Fruit fly (Drosophila melanogaster): ENCODE data around the gene Pus7.
A peak's percentile ranks its signal among the peaks of the same experiment; 100 is the strongest.

The Pus7 gene

DNA sequence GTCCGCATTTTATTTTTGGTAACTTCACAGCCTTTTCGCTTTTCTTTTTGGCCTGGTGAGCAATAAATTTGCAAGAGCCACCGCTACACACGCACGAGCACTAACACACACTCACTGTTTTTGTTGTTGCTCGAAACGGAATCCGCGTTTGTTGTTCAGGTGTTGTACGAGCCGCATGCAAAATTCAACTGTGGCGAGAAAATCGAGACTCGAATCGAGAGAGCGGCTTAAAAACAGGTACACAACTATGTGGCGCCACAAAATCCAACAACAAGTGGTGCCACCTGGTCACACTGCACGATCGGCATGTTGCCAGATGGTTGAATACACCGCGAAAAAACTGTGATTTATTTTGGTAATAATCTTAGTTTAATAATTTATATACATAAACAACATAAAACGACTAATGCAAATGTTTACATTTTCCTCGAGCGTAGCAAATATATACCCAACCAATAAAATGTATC, 2.8 kb upstream of the Pus7 start, which contains the start of gene CG43163 (continued):
- TF ChIP-seq bsh (GFP tag; optimal IDR thresholded peaks at IDR 0.05): peak in 1 of 2 experiments; percentile 76
- TF ChIP-seq CG11560 (tag; IDR thresholded peaks at IDR 0.05): no peak
- peak; percentile 64 for TF ChIP-seq CG1602 (GFP tag; optimal IDR thresholded peaks at IDR 0.05)
- TF ChIP-seq Jarid2 (GFP tag; optimal IDR thresholded peaks at IDR 0.05): peak; percentile 77
- no peak for TF ChIP-seq Optix (GFP tag; IDR thresholded peaks at IDR 0.05)
- peak; percentile 75 for TF ChIP-seq Mad (GFP tag; optimal IDR thresholded peaks at IDR 0.05)
- peak; percentile 24 for TF ChIP-seq Dip3 (GFP tag; optimal IDR thresholded peaks at IDR 0.05)
- TF ChIP-seq CG12659 (GFP tag; optimal IDR thresholded peaks at IDR 0.05): peak; percentile 83
- TF ChIP-seq crc (GFP tag; optimal IDR thresholded peaks at IDR 0.05): no peak
- TF ChIP-seq slou (GFP tag; optimal IDR thresholded peaks at IDR 0.05): peak; percentile 10
- no peak for TF ChIP-seq CG7745 (tag; optimal IDR thresholded peaks at IDR 0.05)
- TF ChIP-seq CG11695 (GFP tag; IDR thresholded peaks at IDR 0.05): 0 out of 3 replicates have a peak, but pooled peaks have one; percentile 33
- peak; percentile 69; the same call in 1 of the 2 replicates for TF ChIP-seq Atf6 (GFP tag; IDR thresholded peaks at IDR 0.05)
- peak; percentile 77 for TF ChIP-seq phol (tag; optimal IDR thresholded peaks at IDR 0.05)
- peak; percentile 17 for TF ChIP-seq zfh2 (GFP tag; optimal IDR thresholded peaks at IDR 0.05)
- no peak for TF ChIP-seq pan (optimal IDR thresholded peaks at IDR 0.05)
- TF ChIP-seq pan (GFP tag; optimal IDR thresholded peaks at IDR 0.05 in 1 of 2, IDR thresholded peaks at IDR 0.05 in 1 of 2): peak in 1 of 2 experiments; percentile 71
- TF ChIP-seq prd (optimal IDR thresholded peaks at IDR 0.05): no peak
- peak; percentile 77 for TF ChIP-seq prd (GFP tag; IDR thresholded peaks at IDR 0.05)
- TF ChIP-seq Bdp1 (GFP tag; optimal IDR thresholded peaks at IDR 0.05): peak; percentile 10
- peak; percentile 27 for TF ChIP-seq mam (GFP tag; optimal IDR thresholded peaks at IDR 0.05)
- peak; percentile 78 for TF ChIP-seq CG32532 (GFP tag; IDR thresholded peaks at IDR 0.05)
- TF ChIP-seq lab (GFP tag; optimal IDR thresholded peaks at IDR 0.05): peak; percentile 78
- no peak for TF ChIP-seq CG7786 (GFP tag; optimal IDR thresholded peaks at IDR 0.05)
- TF ChIP-seq schlank (tag; optimal IDR thresholded peaks at IDR 0.05): no peak
- peak; percentile 76 for TF ChIP-seq CG33213 (GFP tag; optimal IDR thresholded peaks at IDR 0.05)
- TF ChIP-seq CG10366 (GFP tag; IDR thresholded peaks at IDR 0.05): peak; percentile 50
- peak; percentile 25 for TF ChIP-seq Mes4 (GFP tag; optimal IDR thresholded peaks at IDR 0.05)
- peak; percentile 72 for TF ChIP-seq Rfx (GFP tag; IDR thresholded peaks at IDR 0.05)
- TF ChIP-seq Lpt (GFP tag; optimal IDR thresholded peaks at IDR 0.05): no peak
- TF ChIP-seq NFAT (GFP tag; IDR thresholded peaks at IDR 0.05): peak; percentile 63
- TF ChIP-seq CG43689 (GFP tag; IDR thresholded peaks at IDR 0.05): no peak
- peak; percentile 29; the same call in 1 of the 2 replicates for TF ChIP-seq Taf1 (GFP tag; IDR thresholded peaks at IDR 0.05)
- TF ChIP-seq H2.0 (GFP tag; IDR thresholded peaks at IDR 0.05): peak; percentile 43; the same call in 1 of the 2 replicates
- TF ChIP-seq CG2889 (GFP tag; IDR thresholded peaks at IDR 0.05): peak; percentile 62; the same call in 1 of the 3 replicates
- TF ChIP-seq Ets65A (GFP tag): no peak
- TF ChIP-seq CG9817 (tag; optimal IDR thresholded peaks at IDR 0.05): peak; percentile 41
- no peak for TF ChIP-seq gt (GFP tag; IDR thresholded peaks at IDR 0.05)
- peak; percentile 57; the same call in 3 of the 4 replicates for TF ChIP-seq Gug (GFP tag; IDR thresholded peaks at IDR 0.05)
- peak; percentile 72 for TF ChIP-seq CG18262 (tag; optimal IDR thresholded peaks at IDR 0.05)
- TF ChIP-seq hkb (optimal IDR thresholded peaks at IDR 0.05): no peak
- peak; percentile 77 for TF ChIP-seq hkb (GFP tag; IDR thresholded peaks at IDR 0.05)
- peak; percentile 54 for TF ChIP-seq CG12942 (GFP tag; optimal IDR thresholded peaks at IDR 0.05)
- TF ChIP-seq CoRest (tag; optimal IDR thresholded peaks at IDR 0.05): peak; percentile 70
- TF ChIP-seq CG6272 (GFP tag; IDR thresholded peaks at IDR 0.05): peak; percentile 35
- peak; percentile 76 for TF ChIP-seq CG2120 (GFP tag; optimal IDR thresholded peaks at IDR 0.05)
- TF ChIP-seq CG30431 (GFP tag; optimal IDR thresholded peaks at IDR 0.05): peak; percentile 47
- peak; percentile 39 for TF ChIP-seq CG15011 (GFP tag; optimal IDR thresholded peaks at IDR 0.05)
- peak; percentile 80 for TF ChIP-seq CG1603 (tag; optimal IDR thresholded peaks at IDR 0.05)
- TF ChIP-seq zen2 (GFP tag; IDR thresholded peaks at IDR 0.05; ENCODE audit: partially characterized antibody): no peak
- peak; percentile 11 for TF ChIP-seq Asciz (GFP tag; optimal IDR thresholded peaks at IDR 0.05)
- TF ChIP-seq CG10979 (tag; optimal IDR thresholded peaks at IDR 0.05): peak; percentile 71

All from whole organism, embryonic.